Fruit fly (Drosophila melanogaster) whole organism, embryonic: Measurements from ENCODE around the gene CG10587.

Source experiments
- Abd-B ChIP-seq: fragments of 200-800 bp; sonication (Bioruptor generic); optimal IDR thresholded peaks from 2 replicates; lab custom pipeline; 2018; ENCODE audit warnings: missing biosample characterization, mild to moderate bottlenecking, missing genetic modification characterization, moderate library complexity
- Asciz ChIP-seq: fragments of 200-800 bp; sonication (Bioruptor generic); optimal IDR thresholded peaks from 2 replicates; lab custom pipeline; 2017; ENCODE audit warnings: missing biosample characterization, mild to moderate bottlenecking, missing genetic modification characterization, missing genetic modification reagents
- Bgb ChIP-seq: fragments of 200-800 bp; sonication (Bioruptor generic); IDR thresholded peaks from 2 replicates; pipeline ENCODE4 v1.3.6; 2022; ENCODE audit warnings: missing biosample characterization, missing genetic modification characterization; ENCODE audit not compliant: partially characterized antibody
- CG10366 ChIP-seq: fragments of 200-800 bp; sonication (Bioruptor generic); IDR thresholded peaks from 2 replicates; pipeline ENCODE4 v1.3.6; 2022; ENCODE audit warnings: missing biosample characterization, missing genetic modification characterization
- CG11695 ChIP-seq: fragments of 200-800 bp; sonication (Bioruptor generic); IDR thresholded peaks from 3 replicates; pipeline ENCODE4 v1.3.6; 2022; ENCODE audit warnings: missing biosample characterization, missing genetic modification characterization
- CG12104 ChIP-seq: fragments of 200-800 bp; sonication (Bioruptor generic); optimal IDR thresholded peaks from 3 replicates; lab custom pipeline; 2016; ENCODE audit warnings: missing biosample characterization, missing genetic modification characterization
- CG12236 ChIP-seq: fragments of 200-800 bp; sonication (Bioruptor generic); optimal IDR thresholded peaks from 2 replicates; lab custom pipeline; 2016; ENCODE audit warnings: missing biosample characterization, missing genetic modification characterization
- CG12299 ChIP-seq: fragments of 200-800 bp; sonication (Bioruptor generic); optimal IDR thresholded peaks from 2 replicates; lab custom pipeline; 2018; ENCODE audit warnings: missing biosample characterization, mild to moderate bottlenecking, missing genetic modification characterization
- CG14710 ChIP-seq: fragments of 200-800 bp; sonication (Bioruptor generic); optimal IDR thresholded peaks from 3 replicates; lab custom pipeline; 2019; ENCODE audit warnings: missing biosample characterization, mild to moderate bottlenecking, missing genetic modification characterization, moderate library complexity
- CG1529 ChIP-seq: fragments of 200-800 bp; sonication (Bioruptor generic); optimal IDR thresholded peaks from 3 replicates; lab custom pipeline; 2018; ENCODE audit warnings: missing biosample characterization, missing genetic modification characterization
- CG16813 ChIP-seq: fragments of 200-800 bp; sonication (Bioruptor generic); IDR thresholded peaks from 3 replicates; pipeline ENCODE4 v1.3.6; 2022; ENCODE audit warnings: missing biosample characterization, missing genetic modification characterization; ENCODE audit not compliant: partially characterized antibody
- CG18599 ChIP-seq: fragments of 200-800 bp; sonication (Bioruptor generic); optimal IDR thresholded peaks from 3 replicates; lab custom pipeline; 2017; ENCODE audit warnings: missing biosample characterization, missing genetic modification characterization, mild to moderate bottlenecking, moderate library complexity, missing genetic modification reagents
- CG18764 ChIP-seq: fragments of 200-800 bp; sonication (Bioruptor generic); optimal IDR thresholded peaks from 3 replicates; lab custom pipeline; 2016; ENCODE audit warnings: missing biosample characterization, missing genetic modification characterization
- CG2199 ChIP-seq: fragments of 200-800 bp; sonication (Bioruptor generic); IDR thresholded peaks from 3 replicates; pipeline ENCODE4 v1.3.6; 2022; ENCODE audit warnings: missing biosample characterization, missing genetic modification characterization
- CG3163 ChIP-seq: fragments of 200-800 bp; sonication (Bioruptor generic); optimal IDR thresholded peaks from 3 replicates; lab custom pipeline; 2016; ENCODE audit warnings: missing biosample characterization, missing genetic modification characterization
- CG32767 ChIP-seq: fragments of 200-800 bp; sonication (Bioruptor generic); IDR thresholded peaks from 2 replicates; pipeline ENCODE4 v1.3.6; 2022; ENCODE audit warnings: missing biosample characterization, missing genetic modification characterization
- CG33557 ChIP-seq: fragments of 200-800 bp; sonication (Bioruptor generic); optimal IDR thresholded peaks from 2 replicates; lab custom pipeline; 2019; ENCODE audit warnings: missing biosample characterization, mild to moderate bottlenecking, missing genetic modification characterization, moderate library complexity
- CG4404 ChIP-seq: fragments of 200-800 bp; sonication (Bioruptor generic); IDR thresholded peaks from 2 replicates; pipeline ENCODE4 v1.3.6; 2022; ENCODE audit warnings: missing biosample characterization, missing genetic modification characterization
- CG4854 ChIP-seq: fragments of 200-800 bp; sonication (Bioruptor generic); optimal IDR thresholded peaks from 2 replicates; lab custom pipeline; 2016; ENCODE audit warnings: missing biosample characterization, missing genetic modification characterization, inconsistent platforms
- CG8281 ChIP-seq: fragments of 200-800 bp; sonication (Bioruptor generic); optimal IDR thresholded peaks from 2 replicates; lab custom pipeline; 2018; ENCODE audit warnings: missing biosample characterization, mild to moderate bottlenecking, missing genetic modification characterization, moderate library complexity
- CG8388 ChIP-seq: fragments of 200-800 bp; sonication (Bioruptor generic); optimal IDR thresholded peaks from 2 replicates; lab custom pipeline; 2019; ENCODE audit warnings: missing biosample characterization, mild to moderate bottlenecking, missing genetic modification characterization, moderate library complexity
- CG8765 ChIP-seq: fragments of 200-800 bp; sonication (Bioruptor generic); IDR thresholded peaks from 2 replicates; pipeline ENCODE4 v1.3.6; 2022; ENCODE audit warnings: missing biosample characterization, missing genetic modification characterization
- CG9876 ChIP-seq: fragments of 200-800 bp; sonication (Bioruptor generic); optimal IDR thresholded peaks from 2 replicates; lab custom pipeline; 2016; ENCODE audit warnings: missing biosample characterization, missing genetic modification characterization
- Camta ChIP-seq: fragments of 200-800 bp; sonication (Bioruptor generic); optimal IDR thresholded peaks from 2 replicates; lab custom pipeline; 2016; ENCODE audit warnings: missing biosample characterization, missing genetic modification characterization
- Dll ChIP-seq: fragments of 200-800 bp; sonication (Bioruptor generic); IDR thresholded peaks from 4 replicates; pipeline ENCODE4 v1.3.6; 2022; ENCODE audit warnings: missing biosample characterization, missing genetic modification characterization; ENCODE audit not compliant: partially characterized antibody
- Doc2 ChIP-seq: fragments of 200-800 bp; sonication (Bioruptor generic); IDR thresholded peaks from 2 replicates; pipeline ENCODE4 v1.3.6; 2022; ENCODE audit warnings: missing biosample characterization, missing genetic modification characterization
- Drgx ChIP-seq: fragments of 200-800 bp; sonication (Bioruptor generic); IDR thresholded peaks from 2 replicates; pipeline ENCODE4 v1.3.6; 2022; ENCODE audit warnings: missing biosample characterization, missing genetic modification characterization
- Eip74EF ChIP-seq, 2 experiments: fragments of 200-800 bp in 1 of 2; fragments of >200 bp in 1 of 2; sonication (Bioruptor generic) in 1 of 2; optimal IDR thresholded peaks; 2 replicates each; lab custom pipeline; 2017 to 2019; ENCODE audit warnings: missing biosample characterization in 2 of 2, missing genetic modification characterization in 2 of 2, mild to moderate bottlenecking in 1 of 2, moderate library complexity in 1 of 2
- Ets65A ChIP-seq: fragments of 200-800 bp; sonication (Bioruptor generic); peaks from one replicate; lab custom pipeline; 2016; ENCODE audit warnings: missing biosample characterization, missing genetic modification characterization
- HLHmδ ChIP-seq: fragments of 200-800 bp; sonication (Bioruptor generic); optimal IDR thresholded peaks from 2 replicates; lab custom pipeline; 2018; ENCODE audit warnings: missing biosample characterization, mild to moderate bottlenecking, missing genetic modification characterization, moderate library complexity
- Usf ChIP-seq: fragments of 200-800 bp; sonication (Bioruptor generic); optimal IDR thresholded peaks from 2 replicates; lab custom pipeline; 2017; ENCODE audit warnings: missing genotype, missing biosample characterization, missing genetic modification characterization
- ab ChIP-seq: fragments of 200-800 bp; sonication (Bioruptor generic); optimal IDR thresholded peaks from 2 replicates; lab custom pipeline; 2016; ENCODE audit warnings: missing biosample characterization, missing genetic modification characterization
- bsh ChIP-seq, 2 experiments: fragments of 200-800 bp; sonication (Bioruptor generic); optimal IDR thresholded peaks; 2 replicates each; lab custom pipeline; 2017 to 2018; ENCODE audit warnings: mild to moderate bottlenecking in 2 of 2, missing biosample characterization in 2 of 2, missing genetic modification characterization in 2 of 2, moderate library complexity in 1 of 2
- croc ChIP-seq: fragments of 200-800 bp; sonication (Bioruptor generic); conservative IDR thresholded peaks from 3 replicates; pipeline ENCODE4 v1.3.6; 2022; ENCODE audit warnings: missing biosample characterization, missing genetic modification characterization
- da ChIP-seq: fragments of 200-800 bp; sonication (Bioruptor generic); optimal IDR thresholded peaks from 2 replicates; lab custom pipeline; 2016; ENCODE audit warnings: missing biosample characterization, missing genetic modification characterization
- dimm ChIP-seq: fragments of 200-800 bp; sonication (Bioruptor generic); IDR thresholded peaks from 2 replicates; pipeline ENCODE4 v1.3.6; 2022; ENCODE audit warnings: missing biosample characterization, missing genetic modification characterization
- fd64A ChIP-seq: fragments of 200-800 bp; sonication (Bioruptor generic); optimal IDR thresholded peaks from 3 replicates; lab custom pipeline; 2018; ENCODE audit warnings: missing biosample characterization, mild to moderate bottlenecking, missing genetic modification characterization
- fd96Cb ChIP-seq: fragments of 200-800 bp; sonication (Bioruptor generic); optimal IDR thresholded peaks from 2 replicates; lab custom pipeline; 2018; ENCODE audit warnings: missing biosample characterization, mild to moderate bottlenecking, missing genetic modification characterization, moderate library complexity
- gsb-n ChIP-seq: fragments of 200-800 bp; sonication (Bioruptor generic); optimal IDR thresholded peaks from 3 replicates; lab custom pipeline; 2018; ENCODE audit warnings: missing biosample characterization, mild to moderate bottlenecking, missing genetic modification characterization
- ken ChIP-seq: fragments of 200-800 bp; sonication (Bioruptor generic); IDR thresholded peaks from 3 replicates; pipeline ENCODE4 v1.3.6; 2022; ENCODE audit warnings: missing biosample characterization, missing genetic modification characterization
- lbe ChIP-seq: fragments of 200-800 bp; sonication (Bioruptor generic); optimal IDR thresholded peaks from 2 replicates; lab custom pipeline; 2016; ENCODE audit warnings: missing biosample characterization, mild to moderate bottlenecking, missing genetic modification characterization
- lilli ChIP-seq: fragments of 200-800 bp; sonication (Bioruptor generic); optimal IDR thresholded peaks from 3 replicates; lab custom pipeline; 2016; ENCODE audit warnings: missing biosample characterization, missing genetic modification characterization
- nau ChIP-seq: fragments of 200-800 bp; sonication (Bioruptor generic); optimal IDR thresholded peaks from 3 replicates; lab custom pipeline; 2017; ENCODE audit warnings: missing biosample characterization, mild to moderate bottlenecking, missing genetic modification characterization, missing genetic modification reagents
- p53 ChIP-seq: fragments of 200-800 bp; sonication (Bioruptor generic); optimal IDR thresholded peaks from 2 replicates; lab custom pipeline; 2016; ENCODE audit warnings: missing biosample characterization, missing genetic modification characterization
- stwl ChIP-seq: fragments of 200-800 bp; sonication (Bioruptor generic); optimal IDR thresholded peaks from 3 replicates; lab custom pipeline; 2018; ENCODE audit warnings: missing biosample characterization, mild to moderate bottlenecking, missing genetic modification characterization, moderate library complexity
- zen ChIP-seq: fragments of 200-800 bp; sonication (Bioruptor generic); optimal IDR thresholded peaks from 3 replicates; lab custom pipeline; 2018; ENCODE audit warnings: missing biosample characterization, mild to moderate bottlenecking, missing genetic modification characterization, moderate library complexity
- zen2 ChIP-seq: fragments of 200-800 bp; sonication (Bioruptor generic); IDR thresholded peaks from 3 replicates; pipeline ENCODE4 v1.3.6; 2022; ENCODE audit warnings: missing biosample characterization, missing genetic modification characterization; ENCODE audit not compliant: partially characterized antibody
- zfh1 ChIP-seq: fragments of 200-800 bp; sonication (Bioruptor generic); IDR thresholded peaks from 3 replicates; pipeline ENCODE4 v1.3.6; 2022; ENCODE audit warnings: missing biosample characterization, missing genetic modification characterization

CG10587 gene

DNA sequence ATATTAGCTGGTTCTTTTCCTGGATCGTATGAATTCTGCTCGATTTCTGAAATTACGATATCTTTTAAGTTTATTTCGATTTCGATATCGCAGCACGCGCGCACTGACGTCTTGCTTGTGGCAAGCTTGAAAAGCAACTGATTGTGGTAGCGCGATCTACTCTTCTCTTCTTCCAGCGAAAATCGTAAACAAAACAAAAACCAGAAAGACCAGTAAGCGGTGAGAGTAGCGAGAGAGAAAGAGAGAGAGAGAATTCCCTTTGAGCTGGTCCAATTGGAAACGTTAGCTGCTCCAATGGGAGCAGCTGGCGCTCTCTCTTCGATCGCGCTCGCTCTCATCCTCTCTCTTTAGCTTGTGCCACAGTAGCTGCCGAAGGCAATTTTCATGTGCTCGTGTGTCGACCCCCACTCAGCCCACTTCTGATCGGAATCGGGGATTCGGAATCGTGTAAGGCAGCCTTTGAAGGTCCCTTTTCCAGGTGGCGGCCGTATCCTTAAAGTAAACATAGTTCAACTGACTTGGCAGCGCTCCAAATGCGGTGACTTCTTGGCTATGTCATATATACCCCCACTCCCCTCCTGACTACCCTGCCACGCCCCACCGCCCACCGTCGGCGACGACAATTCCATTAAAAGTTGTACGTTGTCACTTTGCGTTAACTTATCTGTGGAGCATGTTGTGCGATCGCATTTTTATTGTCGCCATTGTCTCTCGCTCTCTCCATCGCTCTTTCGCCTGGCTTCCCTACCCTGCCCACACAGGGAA lies 12.8 kb downstream of the CG10587 start, which contains the start of gene fng (continued):
- no peak for TF ChIP-seq Doc2
- peak; percentile 38; the same call in 1 of the 2 replicates for TF ChIP-seq Bgb (GFP tag; lab: Robert Waterston, UW)
- no peak for TF ChIP-seq CG8765 (GFP tag; lab: Robert Waterston, UW)
- no peak for TF ChIP-seq CG8281 (tag; lab: Kevin White, UChicago)
- TF ChIP-seq CG8388 (GFP tag; lab: Kevin White, UChicago): peak; percentile 94
- no peak for TF ChIP-seq CG33557
- no peak for TF ChIP-seq CG12299 (tag; lab: Kevin White, UChicago)
- TF ChIP-seq croc (GFP tag; lab: Robert Waterston, UW): no peak
- no peak for TF ChIP-seq CG1529 (GFP tag; lab: Kevin White, UChicago)
- TF ChIP-seq bsh (GFP tag; optimal IDR thresholded peaks at IDR 0.05; lab: Kevin White, UChicago): no peak
- no peak for TF ChIP-seq p53 (GFP tag; lab: Kevin White, UChicago)
- TF ChIP-seq CG9876 (GFP tag; lab: Kevin White, UChicago): no peak
- TF ChIP-seq CG14710 (tag; lab: Kevin White, UChicago): no peak
- TF ChIP-seq CG10366 (GFP tag; lab: Robert Waterston, UW): no peak
- no peak for TF ChIP-seq ken (GFP tag; lab: Robert Waterston, UW)
- peak; percentile 12; the same call in 1 of the 3 replicates for TF ChIP-seq CG11695 (GFP tag; lab: Robert Waterston, UW)
- peak; percentile 40 for TF ChIP-seq lbe (GFP tag; lab: Kevin White, UChicago)
- TF ChIP-seq Eip74EF (GFP tag; optimal IDR thresholded peaks at IDR 0.05; lab: Kevin White, UChicago): no peak
- no peak for TF ChIP-seq ab (GFP tag; lab: Kevin White, UChicago)
- TF ChIP-seq nau (GFP tag; lab: Kevin White, UChicago): no peak
- no peak for TF ChIP-seq Camta (GFP tag; lab: Kevin White, UChicago)
- no peak for TF ChIP-seq stwl (tag; lab: Kevin White, UChicago)
- TF ChIP-seq Usf: no peak
- no peak for TF ChIP-seq da (GFP tag; lab: Kevin White, UChicago)
- 0 out of 3 replicates have a peak, but pooled peaks have one; percentile 27 for TF ChIP-seq CG16813 (GFP tag; lab: Robert Waterston, UW)
- TF ChIP-seq gsb-n (tag; lab: Kevin White, UChicago): peak; percentile 22
- TF ChIP-seq fd64A (GFP tag; lab: Kevin White, UChicago): no peak
- TF ChIP-seq zen2 (GFP tag; lab: Robert Waterston, UW): peak; percentile 76
- TF ChIP-seq Abd-B: no peak
- TF ChIP-seq Dll: peak; percentile 67; the same call in 2 of the 4 replicates
- no peak for TF ChIP-seq lilli (GFP tag; lab: Kevin White, UChicago)
- TF ChIP-seq dimm (GFP tag; lab: Robert Waterston, UW): no peak
- no peak for TF ChIP-seq HLHmδ (GFP tag; lab: Kevin White, UChicago)
- no peak for TF ChIP-seq Ets65A
- TF ChIP-seq CG12104 (GFP tag; lab: Kevin White, UChicago): no peak
- no peak for TF ChIP-seq CG12236 (GFP tag; lab: Kevin White, UChicago)
- TF ChIP-seq CG18599 (GFP tag; lab: Kevin White, UChicago): no peak
- TF ChIP-seq zen (tag; lab: Kevin White, UChicago): no peak
- peak; percentile 45; the same call in 1 of the 3 replicates for TF ChIP-seq CG2199 (GFP tag; lab: Robert Waterston, UW)
- peak; percentile 21; the same call in 1 of the 2 replicates for TF ChIP-seq Drgx (GFP tag; lab: Robert Waterston, UW)
- TF ChIP-seq CG3163: peak; percentile 89
- no peak for TF ChIP-seq CG18764 (GFP tag; lab: Kevin White, UChicago)
- TF ChIP-seq zfh1 (GFP tag; lab: Robert Waterston, UW): no peak
- TF ChIP-seq CG32767: no peak
- TF ChIP-seq CG4404 (GFP tag; lab: Robert Waterston, UW): no peak
- TF ChIP-seq CG4854: no peak
- TF ChIP-seq Asciz (GFP tag; lab: Kevin White, UChicago): no peak
- no peak for TF ChIP-seq fd96Cb (tag; lab: Kevin White, UChicago)
